Worm (Caenorhabditis elegans) whole organism, mixed stage, embryonic: ENCODE measurements around the gene T05C1.5.

Experiments
- M03D4.4 ChIP-seq: sonication (generic microtip); optimal IDR thresholded peaks from 2 replicates; lab custom pipeline; 2017; ENCODE audit warnings: mild to moderate bottlenecking, missing genetic modification characterization, missing compliant biosample characterization
- bed-3 ChIP-seq: fragments of 200-800 bp; sonication (Bioruptor generic); optimal IDR thresholded peaks from 3 replicates; lab custom pipeline; 2018; ENCODE audit warnings: mild to moderate bottlenecking, missing genetic modification characterization, moderate library complexity, missing compliant biosample characterization
- blmp-1 ChIP-seq: fragments of 150-350 bp; optimal IDR thresholded peaks from 2 replicates; lab custom pipeline; 2014; ENCODE audit warnings: missing biosample characterization, missing genetic modification characterization
- ceh-43 ChIP-seq: fragments of 200-800 bp; sonication (Bioruptor generic); optimal IDR thresholded peaks from 2 replicates; lab custom pipeline; 2018; ENCODE audit warnings: mild to moderate bottlenecking, missing genetic modification characterization, moderate library complexity, missing compliant biosample characterization
- ceh-83 ChIP-seq: fragments of 200-800 bp; sonication (Bioruptor generic); optimal IDR thresholded peaks from 2 replicates; lab custom pipeline; 2018; ENCODE audit warnings: mild to moderate bottlenecking, missing genetic modification characterization, missing compliant biosample characterization
- ces-1 ChIP-seq: fragments of 150-350 bp; optimal IDR thresholded peaks from 2 replicates; lab custom pipeline; 2014; ENCODE audit warnings: missing biosample characterization, missing genetic modification reagents, missing genetic modification characterization
- cnd-1 ChIP-seq: fragments of 200-800 bp; sonication (Bioruptor generic); optimal IDR thresholded peaks from 2 replicates; lab custom pipeline; 2018; ENCODE audit warnings: mild to moderate bottlenecking, missing genetic modification characterization, missing compliant biosample characterization
- drap-1 ChIP-seq: fragments of 200-800 bp; sonication (Bioruptor generic); optimal IDR thresholded peaks from 3 replicates; lab custom pipeline; 2018; ENCODE audit warnings: mild to moderate bottlenecking, missing genetic modification characterization, missing compliant biosample characterization
- elt-1 ChIP-seq: sonication (generic microtip); optimal IDR thresholded peaks from 2 replicates; lab custom pipeline; 2017; ENCODE audit warnings: missing genetic modification characterization, mild to moderate bottlenecking, missing compliant biosample characterization, antibody characterized with exemption, moderate library complexity, borderline replicate concordance; ENCODE audit not compliant: insufficient read depth
- elt-3 ChIP-seq: fragments of 150-350 bp; optimal IDR thresholded peaks from 2 replicates; lab custom pipeline; 2014; ENCODE audit warnings: missing biosample characterization, missing genetic modification characterization
- flh-1 ChIP-seq: fragments of 200-800 bp; sonication (Bioruptor generic); optimal IDR thresholded peaks from 2 replicates; lab custom pipeline; 2018; ENCODE audit warnings: mild to moderate bottlenecking, missing genetic modification characterization, moderate library complexity, missing compliant biosample characterization
- ham-2 ChIP-seq: fragments of 200-800 bp; sonication (Bioruptor generic); optimal IDR thresholded peaks from 2 replicates; lab custom pipeline; 2018; ENCODE audit warnings: mild to moderate bottlenecking, missing genetic modification characterization, missing compliant biosample characterization
- hlh-1 ChIP-seq: fragments of 150-350 bp; optimal IDR thresholded peaks from 2 replicates; lab custom pipeline; 2014; ENCODE audit warnings: missing biosample characterization, missing genetic modification reagents, missing genetic modification characterization
- lin-13 ChIP-seq: fragments of 150-350 bp; optimal IDR thresholded peaks from 2 replicates; lab custom pipeline; 2014; ENCODE audit warnings: missing biosample characterization, missing genetic modification characterization
- lin-32 ChIP-seq: fragments of 200-800 bp; sonication (Bioruptor generic); optimal IDR thresholded peaks from 2 replicates; lab custom pipeline; 2018; ENCODE audit warnings: mild to moderate bottlenecking, missing genetic modification characterization, missing compliant biosample characterization
- lsy-2 ChIP-seq: fragments of 150-350 bp; optimal IDR thresholded peaks from 2 replicates; lab custom pipeline; 2014; ENCODE audit warnings: missing biosample characterization, missing genetic modification characterization
- mab-5 ChIP-seq: fragments of 150-350 bp; optimal IDR thresholded peaks from 2 replicates; lab custom pipeline; 2014; ENCODE audit warnings: missing biosample characterization, missing genetic modification characterization
- mep-1 ChIP-seq: fragments of 150-350 bp; optimal IDR thresholded peaks from 2 replicates; lab custom pipeline; 2017; ENCODE audit warnings: missing biosample characterization, missing genetic modification reagents, missing genetic modification characterization, inconsistent platforms
- mls-2 ChIP-seq: sonication (generic microtip); optimal IDR thresholded peaks from 2 replicates; lab custom pipeline; 2016; ENCODE audit warnings: mild to moderate bottlenecking, missing genetic modification characterization, moderate library complexity, missing compliant biosample characterization
- nhr-12 ChIP-seq: fragments of 150-350 bp; optimal IDR thresholded peaks from 2 replicates; lab custom pipeline; 2014; ENCODE audit warnings: missing biosample characterization, missing genetic modification characterization
- nhr-2 ChIP-seq: fragments of 150-350 bp; optimal IDR thresholded peaks from 2 replicates; lab custom pipeline; 2014; ENCODE audit warnings: missing biosample characterization, missing genetic modification characterization
- nhr-237 ChIP-seq: fragments of 150-350 bp; optimal IDR thresholded peaks from 2 replicates; lab custom pipeline; 2014; ENCODE audit warnings: missing biosample characterization, missing genetic modification characterization
- pha-4 ChIP-seq: fragments of 150-350 bp; optimal IDR thresholded peaks from 2 replicates; lab custom pipeline; 2018; ENCODE audit warnings: missing biosample characterization, missing genetic modification reagents, missing genetic modification characterization
- sem-2 ChIP-seq: fragments of 200-800 bp; sonication (Bioruptor generic); optimal IDR thresholded peaks from 2 replicates; lab custom pipeline; 2018; ENCODE audit warnings: mild to moderate bottlenecking, missing genetic modification characterization, missing compliant biosample characterization
- snpc-4 ChIP-seq: fragments of 150-350 bp; optimal IDR thresholded peaks from 2 replicates; lab custom pipeline; 2014; ENCODE audit warnings: missing biosample characterization, missing genetic modification characterization
- tbx-8 ChIP-seq: fragments of 200-800 bp; sonication (Bioruptor generic); optimal IDR thresholded peaks from 2 replicates; lab custom pipeline; 2018; ENCODE audit warnings: mild to moderate bottlenecking, missing genetic modification characterization, moderate library complexity, missing compliant biosample characterization
- unc-120 ChIP-seq: sonication (generic microtip); optimal IDR thresholded peaks from 2 replicates; lab custom pipeline; 2017; ENCODE audit warnings: missing genetic modification characterization, missing compliant biosample characterization; ENCODE audit not compliant: poor library complexity, severe bottlenecking
- unc-39 ChIP-seq: fragments of 150-350 bp; optimal IDR thresholded peaks from 2 replicates; lab custom pipeline; 2014; ENCODE audit warnings: missing biosample characterization, missing genetic modification characterization
- unc-62 ChIP-seq: fragments of 150-350 bp; optimal IDR thresholded peaks from 2 replicates; lab custom pipeline; 2014; ENCODE audit warnings: missing biosample characterization, missing genetic modification reagents, missing genetic modification characterization
- zip-8 ChIP-seq: fragments of 150-350 bp; optimal IDR thresholded peaks from 2 replicates; lab custom pipeline; 2014; ENCODE audit warnings: missing biosample characterization, missing genetic modification characterization
- ztf-11 ChIP-seq: fragments of 150-350 bp; optimal IDR thresholded peaks from 2 replicates; lab custom pipeline; 2014; ENCODE audit warnings: missing biosample characterization, missing genetic modification characterization

T05C1.5 gene

DNA sequence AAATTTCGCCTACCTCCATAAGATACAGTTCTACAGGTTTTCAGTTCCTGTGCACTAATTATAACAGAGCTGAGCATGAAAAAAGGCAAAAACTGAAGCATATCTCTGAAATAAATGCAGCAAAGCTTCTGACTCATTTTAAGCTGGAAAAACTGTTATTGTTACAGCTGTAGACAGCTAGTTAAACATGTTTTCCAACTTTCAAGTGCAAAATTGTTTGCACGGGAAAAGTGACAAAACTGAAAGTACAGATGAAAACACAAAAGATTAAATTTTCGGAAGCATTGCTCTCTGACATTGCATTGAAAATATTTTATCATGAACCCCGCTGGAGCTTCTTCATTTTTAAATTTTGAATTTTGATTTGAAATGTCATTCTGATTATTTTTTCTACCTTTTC lies at the start of gene T05C1.5:
TSS of gene T05C1.5 (minus strand) at position 101 of the 400 bp plus-strand sequence.
- TF ChIP-seq unc-62 (GFP tag; lab: Kevin White, UChicago) (no peak), tbx-8 (GFP tag; lab: Kevin White, UChicago) (no peak), elt-1 (no peak), drap-1 (GFP tag; lab: Kevin White, UChicago) (no peak), flh-1 (GFP tag; lab: Kevin White, UChicago) (no peak), cnd-1 (no peak), ces-1 (GFP tag; lab: Kevin White, UChicago) (no peak), ztf-11 (no peak), unc-120 (no peak), hlh-1 (tag; lab: Kevin White, UChicago) (no peak), nhr-12 (tag; lab: Kevin White, UChicago) (no peak), mls-2 (no peak), zip-8 (tag; lab: Kevin White, UChicago) (no peak), elt-3 (tag; lab: Kevin White, UChicago) (no peak), mep-1 (tag; lab: Kevin White, UChicago) (no peak)

DNA sequence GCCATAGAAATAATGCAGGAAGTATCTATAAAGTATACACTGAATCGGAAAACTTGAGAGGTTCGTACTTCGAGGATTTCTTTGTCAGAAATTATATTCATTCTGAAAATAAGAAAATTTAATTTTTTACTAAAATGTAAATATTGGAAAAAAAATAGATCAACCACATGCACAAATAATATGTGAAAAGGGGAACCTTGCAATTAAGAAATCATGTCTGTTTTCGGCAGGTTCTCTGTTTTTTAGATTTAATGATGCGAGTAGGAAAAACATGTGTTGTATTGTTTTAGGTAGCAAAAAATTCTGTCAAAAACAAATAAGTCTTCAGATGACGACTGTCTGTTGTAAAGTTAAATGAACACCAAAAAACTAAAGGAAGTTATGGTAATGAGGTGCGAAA lies 46.5 kb upstream of the T05C1.5 start, which contains the start of gene sra-33:
TSS of gene sra-33 (minus strand) at position 101 of the 400 bp plus-strand sequence.
- TF ChIP-seq pha-4 (tag; lab: Kevin White, UChicago), result no peak
- TF ChIP-seq lin-13 (tag; lab: Kevin White, UChicago), result no peak
- TF ChIP-seq M03D4.4 (tag; lab: Kevin White, UChicago), result no peak
- no peak for TF ChIP-seq mls-2
- no peak for TF ChIP-seq unc-62 (GFP tag; lab: Kevin White, UChicago)
- TF ChIP-seq ham-2, result no peak
- TF ChIP-seq cnd-1, result no peak
- TF ChIP-seq ces-1 (GFP tag; lab: Kevin White, UChicago), result no peak
- no peak for TF ChIP-seq unc-39
- TF ChIP-seq sem-2 (GFP tag; lab: Kevin White, UChicago), result no peak
- TF ChIP-seq elt-3 (tag; lab: Kevin White, UChicago), result no peak
- TF ChIP-seq nhr-12 (tag; lab: Kevin White, UChicago), result no peak
- no peak for TF ChIP-seq zip-8 (tag; lab: Kevin White, UChicago)
- TF ChIP-seq blmp-1 (tag; lab: Kevin White, UChicago), result no peak
- TF ChIP-seq mab-5 (tag; lab: Kevin White, UChicago), result no peak
- no peak for TF ChIP-seq hlh-1 (tag; lab: Kevin White, UChicago)
- no peak for TF ChIP-seq bed-3 (GFP tag; lab: Kevin White, UChicago)

DNA sequence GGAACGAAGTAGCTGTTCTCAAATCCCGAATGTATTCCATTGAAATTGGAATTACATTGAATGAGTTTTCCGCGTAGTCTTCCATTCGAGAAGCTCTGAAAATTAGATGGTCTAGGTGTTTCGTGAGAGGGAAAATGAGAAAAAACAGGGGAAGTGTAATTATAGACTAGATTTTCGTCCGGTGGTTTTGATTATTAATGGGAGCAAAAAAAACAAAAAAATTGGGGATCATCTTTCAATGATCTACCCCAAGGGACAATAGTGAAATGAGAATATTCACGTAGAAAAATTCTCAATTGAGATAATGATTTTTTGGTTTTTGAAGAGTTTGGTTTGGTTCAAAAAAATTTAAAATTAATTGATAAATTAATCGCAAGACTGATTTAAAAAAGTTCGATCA lies 41.3 kb upstream of the T05C1.5 start, which contains the start of gene sra-32:
TSS of gene sra-32 (minus strand) at position 101 of the 400 bp plus-strand sequence.
- no peak for TF ChIP-seq pha-4 (tag; lab: Kevin White, UChicago)
- no peak for TF ChIP-seq ceh-43
- TF ChIP-seq cnd-1, result no peak
- no peak for TF ChIP-seq ztf-11
- TF ChIP-seq ceh-83 (GFP tag; lab: Kevin White, UChicago), result no peak
- no peak for TF ChIP-seq lsy-2 (tag; lab: Kevin White, UChicago)
- no peak for TF ChIP-seq bed-3 (GFP tag; lab: Kevin White, UChicago)
- TF ChIP-seq zip-8 (tag; lab: Kevin White, UChicago), result no peak
- TF ChIP-seq drap-1 (GFP tag; lab: Kevin White, UChicago), result no peak
- TF ChIP-seq ces-1 (GFP tag; lab: Kevin White, UChicago), result no peak
- TF ChIP-seq snpc-4, result no peak
- TF ChIP-seq blmp-1 (tag; lab: Kevin White, UChicago), result no peak
- no peak for TF ChIP-seq sem-2 (GFP tag; lab: Kevin White, UChicago)
- no peak for TF ChIP-seq mab-5 (tag; lab: Kevin White, UChicago)
- no peak for TF ChIP-seq elt-3 (tag; lab: Kevin White, UChicago)
- no peak for TF ChIP-seq flh-1 (GFP tag; lab: Kevin White, UChicago)
- TF ChIP-seq lin-32 (GFP tag; lab: Kevin White, UChicago), result no peak

DNA sequence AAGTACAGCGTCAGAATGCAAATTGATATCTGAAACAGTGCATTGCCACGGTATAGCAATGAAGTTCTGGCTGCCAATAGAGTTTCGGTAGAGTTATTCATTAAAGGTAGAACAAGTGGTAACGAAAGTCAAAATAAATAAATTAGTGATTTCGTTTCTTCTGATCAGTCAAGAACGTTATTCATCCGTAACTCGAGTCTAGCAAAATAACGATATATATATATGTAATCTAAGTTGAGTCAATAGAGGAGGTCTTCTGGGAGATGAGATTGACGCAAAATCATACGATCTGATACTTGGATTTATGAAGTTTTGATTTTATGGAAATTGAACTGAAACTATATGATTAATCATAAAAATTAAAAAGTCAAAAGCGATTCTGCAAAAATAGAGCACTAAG lies 37.2 kb upstream of the T05C1.5 start, which contains the start of gene sra-35:
TSS of gene sra-35 (minus strand) at position 101 of the 400 bp plus-strand sequence.
- no peak for TF ChIP-seq hlh-1 (tag; lab: Kevin White, UChicago)
- no peak for TF ChIP-seq mep-1 (tag; lab: Kevin White, UChicago)
- TF ChIP-seq lin-13 (tag; lab: Kevin White, UChicago), result no peak
- TF ChIP-seq, all 35 proteins: peak for 0

DNA sequence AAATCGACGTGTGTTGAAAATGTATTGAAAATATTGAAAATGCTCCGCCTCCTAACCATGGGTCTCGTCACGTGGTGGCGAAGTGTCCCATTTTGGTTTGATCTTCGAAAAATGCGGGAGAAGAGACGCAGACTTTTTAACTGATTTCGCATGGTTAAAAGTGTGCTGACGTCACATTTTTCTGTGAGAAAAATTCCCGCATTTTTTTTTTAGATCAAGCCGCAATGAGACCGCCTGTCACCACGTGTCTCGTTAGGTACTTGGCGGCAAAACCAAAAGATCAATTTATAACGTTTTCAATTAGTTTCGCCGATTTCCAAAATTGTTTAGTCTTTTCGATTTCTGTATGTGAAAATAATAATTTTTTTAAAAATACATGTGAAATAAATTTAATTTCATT lies 34.6 kb upstream of the T05C1.5 start:
- TF ChIP-seq mab-5 (tag; lab: Kevin White, UChicago), result no peak
- TF ChIP-seq ztf-11, result no peak
- no peak for TF ChIP-seq nhr-237 (tag; lab: Kevin White, UChicago)
- TF ChIP-seq cnd-1, result no peak
- no peak for TF ChIP-seq nhr-2 (tag; lab: Kevin White, UChicago)
- TF ChIP-seq pha-4 (tag; lab: Kevin White, UChicago), result no peak
- TF ChIP-seq lsy-2 (tag; lab: Kevin White, UChicago), result no peak
- no peak for TF ChIP-seq unc-120
- no peak for TF ChIP-seq ham-2
- TF ChIP-seq nhr-12 (tag; lab: Kevin White, UChicago), result no peak
